Worm (Caenorhabditis elegans) whole organism, mixed stage, embryonic: ENCODE measurements around the gene srh-129.

ENCODE experiments used
- blmp-1 ChIP-seq: fragments of 150-350 bp; optimal IDR thresholded peaks from 2 replicates; lab custom pipeline; 2014; ENCODE audit warnings: missing biosample characterization, missing genetic modification characterization
- ces-1 ChIP-seq: fragments of 150-350 bp; optimal IDR thresholded peaks from 2 replicates; lab custom pipeline; 2014; ENCODE audit warnings: missing biosample characterization, missing genetic modification reagents, missing genetic modification characterization
- elt-1 ChIP-seq: sonication (generic microtip); optimal IDR thresholded peaks from 2 replicates; lab custom pipeline; 2017; ENCODE audit warnings: missing genetic modification characterization, mild to moderate bottlenecking, missing compliant biosample characterization, antibody characterized with exemption, moderate library complexity, borderline replicate concordance; ENCODE audit not compliant: insufficient read depth
- elt-3 ChIP-seq: fragments of 150-350 bp; optimal IDR thresholded peaks from 2 replicates; lab custom pipeline; 2014; ENCODE audit warnings: missing biosample characterization, missing genetic modification characterization
- lin-13 ChIP-seq: fragments of 150-350 bp; optimal IDR thresholded peaks from 2 replicates; lab custom pipeline; 2014; ENCODE audit warnings: missing biosample characterization, missing genetic modification characterization
- nhr-28 ChIP-seq: fragments of 150-350 bp; optimal IDR thresholded peaks from 2 replicates; lab custom pipeline; 2014; ENCODE audit warnings: missing biosample characterization, missing genetic modification characterization
- pha-4 ChIP-seq: fragments of 150-350 bp; optimal IDR thresholded peaks from 2 replicates; lab custom pipeline; 2018; ENCODE audit warnings: missing biosample characterization, missing genetic modification reagents, missing genetic modification characterization
- snpc-4 ChIP-seq: fragments of 150-350 bp; optimal IDR thresholded peaks from 2 replicates; lab custom pipeline; 2014; ENCODE audit warnings: missing biosample characterization, missing genetic modification characterization
- unc-62 ChIP-seq: fragments of 150-350 bp; optimal IDR thresholded peaks from 2 replicates; lab custom pipeline; 2014; ENCODE audit warnings: missing biosample characterization, missing genetic modification reagents, missing genetic modification characterization
- ztf-11 ChIP-seq: fragments of 150-350 bp; optimal IDR thresholded peaks from 2 replicates; lab custom pipeline; 2014; ENCODE audit warnings: missing biosample characterization, missing genetic modification characterization

ce11 chrV:5132441-5132840 lies 11.2 kb downstream of the srh-129 start, which contains the start of gene F14F9.4:
- TF ChIP-seq lin-13 (tag; lab: Kevin White, UChicago) (no peak), ztf-11 (tag; lab: Kevin White, UChicago) (no peak), elt-3 (tag; lab: Kevin White, UChicago) (no peak), elt-1 (tag; lab: Kevin White, UChicago) (no peak), blmp-1 (tag; lab: Kevin White, UChicago) (no peak), pha-4 (tag; lab: Kevin White, UChicago) (no peak), ces-1 (GFP tag; lab: Kevin White, UChicago) (no peak), unc-62 (GFP tag; lab: Kevin White, UChicago) (no peak), snpc-4 (tag; lab: Kevin White, UChicago) (no peak), nhr-28 (tag; lab: Kevin White, UChicago) (no peak)
